Worm (Caenorhabditis elegans) whole organism, young adult: ENCODE results near the gene bre-5.

Experiments
- K12H6.12 ChIP-seq: fragments of 200-800 bp; sonication (Bioruptor generic); optimal IDR thresholded peaks from 2 replicates; lab custom pipeline; 2018; ENCODE audit warnings: mild to moderate bottlenecking, missing genetic modification characterization, missing compliant biosample characterization
- Y53F4B.3 ChIP-seq: fragments of 200-800 bp; sonication (Bioruptor generic); IDR thresholded peaks from 2 replicates; pipeline ENCODE4 v1.3.6; 2022; ENCODE audit warnings: missing genetic modification reagents, missing genetic modification characterization, missing compliant biosample characterization
- fkh-3 ChIP-seq: sonication (generic microtip); optimal IDR thresholded peaks from 2 replicates; lab custom pipeline; 2016; ENCODE audit warnings: mild to moderate bottlenecking, missing genetic modification characterization, missing compliant biosample characterization
- nfya-2 ChIP-seq: fragments of 200-800 bp; sonication (Bioruptor generic); IDR thresholded peaks from 2 replicates; pipeline ENCODE4 v1.3.6; 2022; ENCODE audit warnings: missing genetic modification reagents, missing genetic modification characterization, missing compliant biosample characterization
- snpc-1.3 ChIP-seq: sonication (generic microtip); optimal IDR thresholded peaks from 2 replicates; lab custom pipeline; 2017; ENCODE audit warnings: missing genetic modification characterization, mild to moderate bottlenecking, missing compliant biosample characterization, antibody characterized with exemption, moderate library complexity, missing genotype, missing genetic modification reagents; ENCODE audit not compliant: insufficient read depth
- unc-62 ChIP-seq: fragments of 150-350 bp; optimal IDR thresholded peaks from 2 replicates; lab custom pipeline; 2014; ENCODE audit warnings: missing biosample characterization, missing genetic modification reagents, missing genetic modification characterization
- xnd-1 ChIP-seq: sonication (generic microtip); optimal IDR thresholded peaks from 2 replicates; lab custom pipeline; 2016; ENCODE audit warnings: missing genotype, missing genetic modification reagents, missing genetic modification characterization, missing compliant biosample characterization

ce11 chrIV:12092113-12092512 is 41.1 kb upstream of the bre-5 start, which contains the start of gene mig-32:
- no peak for TF ChIP-seq nfya-2
- no peak for TF ChIP-seq unc-62 (GFP tag; lab: Kevin White, UChicago)
- TF ChIP-seq snpc-1.3 (tag; lab: Kevin White, UChicago) = no peak
- TF ChIP-seq fkh-3 (tag; lab: Kevin White, UChicago) = no peak
- no peak for TF ChIP-seq K12H6.12 (tag; lab: Kevin White, UChicago)
- TF ChIP-seq Y53F4B.3 (GFP tag; lab: Robert Waterston, UW) = no peak
- no peak for TF ChIP-seq xnd-1 (tag; lab: Kevin White, UChicago)
